Fruit fly (Drosophila melanogaster) whole organism, pupa: Measurements from ENCODE around the gene CG34132.

Source experiments
- CG10348 ChIP-seq: fragments of 200-800 bp; sonication (Bioruptor generic); IDR thresholded peaks from 2 replicates; pipeline ENCODE4 v1.3.6; 2022; ENCODE audit warnings: missing biosample characterization, missing genetic modification characterization
- CG12605 ChIP-seq: fragments of 200-800 bp; sonication (Bioruptor generic); IDR thresholded peaks from 2 replicates; pipeline ENCODE4 v1.3.6; 2022; ENCODE audit warnings: missing biosample characterization, missing genetic modification characterization
- CG13204 ChIP-seq: fragments of 200-800 bp; sonication (Bioruptor generic); optimal IDR thresholded peaks from 2 replicates; lab custom pipeline; 2018; ENCODE audit warnings: missing biosample characterization, mild to moderate bottlenecking, missing genetic modification characterization, moderate library complexity
- CG14655 ChIP-seq: fragments of 200-800 bp; sonication (Bioruptor generic); optimal IDR thresholded peaks from 3 replicates; lab custom pipeline; 2017; ENCODE audit warnings: mild to moderate bottlenecking, missing biosample characterization, missing genetic modification reagents, missing genetic modification characterization
- CG15710 ChIP-seq: fragments of 200-800 bp; sonication (Bioruptor generic); optimal IDR thresholded peaks from 2 replicates; lab custom pipeline; 2018; ENCODE audit warnings: missing biosample characterization, mild to moderate bottlenecking, missing genetic modification characterization, moderate library complexity
- CG17806 ChIP-seq: fragments of 200-800 bp; sonication (Bioruptor generic); optimal IDR thresholded peaks from 2 replicates; lab custom pipeline; 2018; ENCODE audit warnings: missing biosample characterization, mild to moderate bottlenecking, missing genetic modification characterization, moderate library complexity
- CG32121 ChIP-seq: fragments of 200-800 bp; sonication (Bioruptor generic); IDR thresholded peaks from 2 replicates; pipeline ENCODE4 v1.3.6; 2022; ENCODE audit warnings: missing biosample characterization, missing genetic modification characterization
- CG34367 ChIP-seq: fragments of 200-800 bp; sonication (Bioruptor generic); optimal IDR thresholded peaks from 2 replicates; lab custom pipeline; 2018; ENCODE audit warnings: missing biosample characterization, mild to moderate bottlenecking, missing genetic modification characterization
- CG4496 ChIP-seq: fragments of 200-800 bp; sonication (Bioruptor generic); IDR thresholded peaks from 3 replicates; pipeline ENCODE4 v1.3.6; 2022; ENCODE audit warnings: missing biosample characterization, missing genetic modification characterization
- CG8159 ChIP-seq: fragments of 200-800 bp; sonication (Bioruptor generic); optimal IDR thresholded peaks from 3 replicates; lab custom pipeline; 2018; ENCODE audit warnings: missing biosample characterization, mild to moderate bottlenecking, missing genetic modification characterization, moderate library complexity
- CG8301 ChIP-seq: fragments of 200-800 bp; sonication (Bioruptor generic); optimal IDR thresholded peaks from 2 replicates; lab custom pipeline; 2018; ENCODE audit warnings: missing biosample characterization, mild to moderate bottlenecking, missing genetic modification characterization
- CG9948 ChIP-seq: fragments of 200-800 bp; sonication (Bioruptor generic); optimal IDR thresholded peaks from 2 replicates; lab custom pipeline; 2018; ENCODE audit warnings: missing biosample characterization, mild to moderate bottlenecking, missing genetic modification characterization, moderate library complexity
- D1 ChIP-seq: fragments of 200-800 bp; sonication (Bioruptor generic); optimal IDR thresholded peaks from 2 replicates; lab custom pipeline; 2018; ENCODE audit warnings: missing biosample characterization, mild to moderate bottlenecking, missing genetic modification characterization, moderate library complexity
- EcR ChIP-seq: fragments of 200-800 bp; sonication (Bioruptor generic); optimal IDR thresholded peaks from 3 replicates; lab custom pipeline; 2019; ENCODE audit warnings: missing biosample characterization, missing genetic modification characterization, mild to moderate bottlenecking, moderate library complexity, missing genetic modification reagents
- Ets98B ChIP-seq: fragments of 200-800 bp; sonication (Bioruptor generic); IDR thresholded peaks from 2 replicates; pipeline ENCODE4 v1.3.6; 2022; ENCODE audit warnings: missing biosample characterization, missing genetic modification characterization
- Pif1A ChIP-seq: fragments of 200-800 bp; sonication (Bioruptor generic); optimal IDR thresholded peaks from 3 replicates; lab custom pipeline; 2016; ENCODE audit warnings: missing biosample characterization, missing genetic modification characterization
- Pif1B ChIP-seq: fragments of 200-800 bp; sonication (Bioruptor generic); optimal IDR thresholded peaks from 3 replicates; lab custom pipeline; 2016; ENCODE audit warnings: missing biosample characterization, missing genetic modification characterization
- Snoo ChIP-seq: fragments of 200-800 bp; sonication (Bioruptor generic); optimal IDR thresholded peaks from 3 replicates; lab custom pipeline; 2017; ENCODE audit warnings: missing biosample characterization, mild to moderate bottlenecking, missing genetic modification characterization, inconsistent platforms
- fd96Ca ChIP-seq: fragments of 200-800 bp; sonication (Bioruptor generic); IDR thresholded peaks from 3 replicates; pipeline ENCODE4 v1.3.6; 2022; ENCODE audit warnings: missing biosample characterization, missing genetic modification characterization
- gl ChIP-seq: fragments of 200-800 bp; sonication (Bioruptor generic); optimal IDR thresholded peaks from 2 replicates; lab custom pipeline; 2018; ENCODE audit warnings: missing biosample characterization, mild to moderate bottlenecking, missing genetic modification characterization
- rn ChIP-seq: fragments of 200-800 bp; sonication (Bioruptor generic); IDR thresholded peaks from 2 replicates; pipeline ENCODE4 v1.3.6; 2022; ENCODE audit warnings: missing biosample characterization, missing genetic modification characterization

CG34132 gene

dm6 chr2L:7914948-7915549 is 29.7 kb downstream of the CG34132 start:
- TF ChIP-seq EcR = peak; percentile 51
- TF ChIP-seq CG8301 (tag; lab: Kevin White, UChicago) = peak; percentile 10
- no peak for TF ChIP-seq fd96Ca (GFP tag; lab: Robert Waterston, UW)
- no peak for TF ChIP-seq gl (tag; lab: Kevin White, UChicago)
- no peak for TF ChIP-seq CG15710 (tag; lab: Kevin White, UChicago)
- TF ChIP-seq rn = 0 out of 2 replicates have a peak, but pooled peaks have one; percentile 27
- TF ChIP-seq Snoo (tag; lab: Kevin White, UChicago) = peak; percentile 31
- TF ChIP-seq CG12605 (GFP tag; lab: Robert Waterston, UW) = peak; percentile 33; the same call in 1 of the 2 replicates
- TF ChIP-seq CG13204 (GFP tag; lab: Kevin White, UChicago) = peak; percentile 52
- no peak for TF ChIP-seq CG4496 (GFP tag; lab: Robert Waterston, UW)

DNA sequence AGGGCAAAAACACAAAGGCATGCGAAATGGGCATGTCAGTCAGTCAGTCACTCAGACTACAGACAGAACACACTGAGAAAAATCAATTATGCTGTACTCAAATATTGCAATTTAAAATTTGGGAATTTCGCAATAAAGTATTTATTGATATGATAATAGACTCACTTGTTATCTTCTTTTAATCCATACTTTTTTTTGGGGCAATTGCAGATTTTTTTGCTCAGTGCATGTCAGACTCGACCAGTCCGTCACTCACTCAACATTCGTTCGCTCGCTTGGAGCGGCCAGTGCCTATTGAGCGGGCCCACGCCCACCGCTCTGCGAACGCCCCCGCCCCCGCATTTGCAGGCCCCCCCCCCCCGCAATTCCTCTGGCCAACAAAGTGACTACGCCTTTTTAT is 31.1 kb downstream of the CG34132 start:
- TF ChIP-seq CG14655 (peak; percentile 62), rn (peak; percentile 75), CG4496 (GFP tag; lab: Robert Waterston, UW) (peak; percentile 89), gl (tag; lab: Kevin White, UChicago) (peak; percentile 43), Ets98B (GFP tag; lab: Robert Waterston, UW) (peak; percentile 79), EcR (peak; percentile 32), CG9948 (tag; lab: Kevin White, UChicago) (peak; percentile 76), Pif1A (GFP tag; lab: Kevin White, UChicago) (peak; percentile 66), CG12605 (GFP tag; lab: Robert Waterston, UW) (peak; percentile 73), CG32121 (GFP tag; lab: Robert Waterston, UW) (peak; percentile 71), CG13204 (GFP tag; lab: Kevin White, UChicago) (peak; percentile 88), CG8301 (tag; lab: Kevin White, UChicago) (peak; percentile 40), CG17806 (tag; lab: Kevin White, UChicago) (peak; percentile 65), CG15710 (tag; lab: Kevin White, UChicago) (peak; percentile 94), CG10348 (GFP tag; lab: Robert Waterston, UW) (peak; percentile 61; the same call in 1 of the 2 replicates), Snoo (tag; lab: Kevin White, UChicago) (peak; percentile 96), D1 (peak; percentile 29), fd96Ca (GFP tag; lab: Robert Waterston, UW) (peak; percentile 80), CG34367 (tag; lab: Kevin White, UChicago) (peak; percentile 93), CG8159 (tag; lab: Kevin White, UChicago) (peak; percentile 80), Pif1B (GFP tag; lab: Kevin White, UChicago) (no peak)

DNA sequence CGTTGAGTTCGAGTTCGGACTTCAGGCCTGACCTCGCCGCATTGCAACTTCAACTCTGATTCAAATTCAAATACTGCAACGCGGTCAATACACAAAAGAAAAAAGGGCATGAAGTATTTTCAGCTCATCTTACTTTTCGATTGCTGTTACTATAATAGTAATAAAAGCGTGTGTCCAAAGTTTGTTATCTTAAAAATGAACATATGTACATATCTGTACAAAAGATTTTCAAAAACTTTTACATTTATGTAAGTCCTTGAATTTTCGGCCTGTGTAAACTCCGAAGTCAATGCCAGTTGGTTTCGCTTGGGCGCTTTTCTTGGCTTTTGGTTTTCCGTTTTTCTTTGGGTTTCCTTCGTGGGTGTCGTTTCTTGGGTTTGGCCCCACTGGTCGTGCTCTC is 33.5 kb downstream of the CG34132 start:
- TF ChIP-seq CG32121 (GFP tag; lab: Robert Waterston, UW) = peak; percentile 50; the same call in 1 of the 2 replicates
- peak; percentile 52; the same call in 1 of the 2 replicates for TF ChIP-seq CG10348 (GFP tag; lab: Robert Waterston, UW)
- TF ChIP-seq CG34367 (tag; lab: Kevin White, UChicago) = no peak
- TF ChIP-seq CG14655 = peak; percentile 24
- TF ChIP-seq CG15710 (tag; lab: Kevin White, UChicago) = peak; percentile 2
- TF ChIP-seq fd96Ca (GFP tag; lab: Robert Waterston, UW) = no peak
- TF ChIP-seq Snoo (tag; lab: Kevin White, UChicago) = no peak
- no peak for TF ChIP-seq CG12605 (GFP tag; lab: Robert Waterston, UW)
- no peak for TF ChIP-seq CG8159 (tag; lab: Kevin White, UChicago)
- peak; percentile 41 for TF ChIP-seq Pif1A (GFP tag; lab: Kevin White, UChicago)
- peak; percentile 25 for TF ChIP-seq CG8301 (tag; lab: Kevin White, UChicago)
- TF ChIP-seq Ets98B (GFP tag; lab: Robert Waterston, UW) = peak; percentile 55; the same call in 1 of the 2 replicates
- no peak for TF ChIP-seq CG9948 (tag; lab: Kevin White, UChicago)
- no peak for TF ChIP-seq rn

DNA sequence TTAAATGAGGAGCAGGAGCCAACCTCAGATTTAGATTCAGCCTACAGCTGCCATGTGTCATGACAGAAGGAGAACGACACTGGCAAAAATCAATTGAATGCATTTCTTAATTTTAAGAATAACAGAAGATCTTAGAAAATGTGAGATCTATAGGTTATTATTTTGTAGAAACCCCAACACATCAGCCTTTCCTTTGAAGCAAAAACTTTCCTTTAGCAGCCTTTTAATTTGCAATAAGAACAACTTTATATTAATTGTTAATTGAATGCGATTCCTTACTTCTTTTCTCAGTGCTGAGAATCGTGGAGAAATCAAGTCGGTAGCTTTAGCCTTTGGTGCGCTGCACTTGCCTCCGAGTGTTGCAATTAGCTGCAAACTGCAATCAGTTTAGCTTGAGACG is 35.3 kb downstream of the CG34132 start:
- TF ChIP-seq CG8301 (tag; lab: Kevin White, UChicago) (peak; percentile 49), rn (no peak), CG10348 (GFP tag; lab: Robert Waterston, UW) (no peak), CG12605 (GFP tag; lab: Robert Waterston, UW) (no peak), CG17806 (tag; lab: Kevin White, UChicago) (no peak), CG15710 (tag; lab: Kevin White, UChicago) (no peak), CG14655 (peak; percentile 68), CG4496 (GFP tag; lab: Robert Waterston, UW) (no peak), CG34367 (tag; lab: Kevin White, UChicago) (no peak), CG8159 (tag; lab: Kevin White, UChicago) (no peak), CG9948 (tag; lab: Kevin White, UChicago) (peak; percentile 22), Ets98B (GFP tag; lab: Robert Waterston, UW) (no peak), CG13204 (GFP tag; lab: Kevin White, UChicago) (no peak), D1 (no peak), Snoo (tag; lab: Kevin White, UChicago) (no peak), EcR (no peak), fd96Ca (GFP tag; lab: Robert Waterston, UW) (no peak), Pif1B (GFP tag; lab: Kevin White, UChicago) (no peak), Pif1A (GFP tag; lab: Kevin White, UChicago) (peak; percentile 3), gl (tag; lab: Kevin White, UChicago) (no peak), CG32121 (GFP tag; lab: Robert Waterston, UW) (no peak)

DNA sequence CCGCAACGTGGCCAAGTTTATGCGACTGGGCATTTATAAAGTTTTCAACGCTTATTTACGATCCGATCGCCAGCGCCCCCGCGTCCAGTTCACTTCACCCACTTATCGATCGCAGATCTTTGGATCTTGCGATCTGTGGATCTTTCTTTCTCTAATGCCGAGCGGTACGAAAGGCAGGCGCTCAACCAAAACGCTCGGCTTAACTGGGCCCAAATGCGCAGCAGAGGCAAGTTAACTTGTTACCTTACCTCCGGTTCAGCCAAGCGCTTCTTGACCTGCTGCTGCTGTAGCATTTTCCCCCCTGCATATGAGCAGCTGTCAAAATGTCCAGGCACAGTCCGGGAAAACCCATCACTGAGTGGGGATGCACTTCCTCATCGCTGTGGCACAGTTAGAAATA is 36.8 kb downstream of the CG34132 start:
- TF ChIP-seq CG32121 (GFP tag; lab: Robert Waterston, UW) (no peak), EcR (no peak), Ets98B (GFP tag; lab: Robert Waterston, UW) (no peak), CG10348 (GFP tag; lab: Robert Waterston, UW) (no peak), fd96Ca (GFP tag; lab: Robert Waterston, UW) (0 out of 3 replicates have a peak, but pooled peaks have one; percentile 23)
